Worm (Caenorhabditis elegans) whole organism, midembryonic: Measurements from ENCODE around the gene ZK354.6.
"Not testable (repeated sequence)": the region's sequence is repeated elsewhere in the genome, so short reads cannot be mapped to it uniquely, and the experiment has no call there.

ENCODE experiments used
- T22C8.4 ChIP-seq: fragments of 200-800 bp; sonication (Bioruptor generic); IDR thresholded peaks from 2 replicates; pipeline ENCODE4 v1.3.6; 2022; ENCODE audit warnings: missing genetic modification characterization, missing compliant biosample characterization
- klf-2 ChIP-seq: fragments of 200-800 bp; sonication (Bioruptor generic); conservative IDR thresholded peaks from 2 replicates; pipeline ENCODE4 v1.3.6; 2022; ENCODE audit warnings: missing genetic modification reagents, missing genetic modification characterization, missing compliant biosample characterization
- tab-1 ChIP-seq: fragments of 200-800 bp; sonication (Bioruptor generic); IDR thresholded peaks from 2 replicates; pipeline ENCODE4 v1.3.6; 2022; ENCODE audit warnings: missing genetic modification characterization, missing compliant biosample characterization
- ztf-23 ChIP-seq: fragments of 200-800 bp; sonication (Bioruptor generic); IDR thresholded peaks from 2 replicates; pipeline ENCODE4 v1.3.6; 2022; ENCODE audit warnings: missing genetic modification reagents, missing genetic modification characterization, missing compliant biosample characterization
- ztf-29 ChIP-seq: fragments of 200-800 bp; sonication (Bioruptor generic); IDR thresholded peaks from 2 replicates; pipeline ENCODE4 v1.3.6; 2022; ENCODE audit warnings: missing genetic modification reagents, missing genetic modification characterization, missing compliant biosample characterization

The ZK354.6 gene

DNA sequence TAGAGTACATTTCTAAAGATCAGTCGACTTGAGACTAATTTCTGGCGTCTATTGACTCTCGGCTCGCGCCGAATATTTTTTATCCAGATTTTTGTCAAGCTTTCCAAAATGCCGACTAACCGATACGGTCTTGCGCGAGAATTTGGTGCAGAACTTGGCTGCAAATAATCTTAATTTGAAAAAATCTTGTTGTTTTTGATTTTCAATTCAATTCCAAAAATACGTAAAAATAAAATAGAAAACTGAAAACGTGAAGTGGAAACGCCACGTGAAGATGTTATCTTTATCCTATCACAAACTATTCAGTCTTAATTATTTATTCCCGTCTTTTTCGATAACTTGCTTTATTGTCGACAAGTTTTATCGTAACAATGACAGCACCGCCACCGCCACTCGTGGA, 39.0 kb downstream of the ZK354.6 start, which contains the start of gene ttbk-2.1:
ttbk-2.1 (plus strand) TSS at position 301 of the 400 bp plus-strand sequence.
- TF ChIP-seq klf-2; ztf-23 (GFP tag; lab: Robert Waterston, UW); ztf-29 (GFP tag; lab: Robert Waterston, UW): not testable (repeated sequence)

DNA sequence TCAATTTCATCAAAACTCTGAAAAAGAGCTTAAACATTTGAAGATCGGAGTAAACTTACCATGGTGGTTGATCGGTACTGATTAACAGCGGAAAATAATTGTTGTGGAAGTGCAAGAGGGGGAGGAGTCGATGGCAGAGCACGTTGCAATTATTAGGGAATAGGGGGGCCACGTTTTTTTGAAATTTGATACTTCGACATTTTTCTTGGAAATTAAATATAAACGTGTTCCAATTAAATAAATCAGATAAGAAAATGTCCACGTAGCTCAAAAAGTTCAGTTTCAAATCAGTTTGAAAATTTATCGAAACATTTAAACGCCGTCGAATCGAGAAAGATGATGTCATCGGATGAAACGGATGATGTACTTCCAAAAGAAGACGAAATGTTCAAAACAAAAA, 40.6 kb downstream of the ZK354.6 start, which contains the start of gene F36H12.9:
F36H12.9 (plus strand) TSS at position 301 of the 400 bp plus-strand sequence.
- not testable (repeated sequence) for TF ChIP-seq ztf-23 (GFP tag; lab: Robert Waterston, UW); klf-2; T22C8.4

DNA sequence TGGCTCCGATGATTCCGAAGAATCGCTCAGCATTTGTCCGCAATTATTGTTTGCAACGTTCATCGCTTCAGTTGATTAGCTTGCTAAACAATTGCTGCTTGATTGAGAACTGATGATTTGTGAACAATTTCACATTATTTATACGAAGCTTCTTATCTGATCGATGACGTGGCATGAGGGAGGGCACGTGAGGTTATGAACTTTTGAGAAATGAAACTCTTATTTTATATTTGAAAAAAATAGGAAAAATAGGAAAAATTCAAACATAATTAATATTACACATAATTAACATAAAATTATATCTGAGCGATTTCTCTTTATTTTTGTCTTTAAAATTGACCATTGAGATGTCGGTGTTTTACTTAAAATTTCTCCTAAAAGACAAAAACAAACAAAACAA, 42.7 kb downstream of the ZK354.6 start, which contains the start of gene F36H12.10:
F36H12.10 (minus strand) TSS at position 101 of the 400 bp plus-strand sequence.
- not testable (repeated sequence) for TF ChIP-seq ztf-29 (GFP tag; lab: Robert Waterston, UW); klf-2; tab-1 (GFP tag; lab: Robert Waterston, UW)
